Worm (Caenorhabditis elegans): ENCODE measurements around the gene oac-54.

DNA sequence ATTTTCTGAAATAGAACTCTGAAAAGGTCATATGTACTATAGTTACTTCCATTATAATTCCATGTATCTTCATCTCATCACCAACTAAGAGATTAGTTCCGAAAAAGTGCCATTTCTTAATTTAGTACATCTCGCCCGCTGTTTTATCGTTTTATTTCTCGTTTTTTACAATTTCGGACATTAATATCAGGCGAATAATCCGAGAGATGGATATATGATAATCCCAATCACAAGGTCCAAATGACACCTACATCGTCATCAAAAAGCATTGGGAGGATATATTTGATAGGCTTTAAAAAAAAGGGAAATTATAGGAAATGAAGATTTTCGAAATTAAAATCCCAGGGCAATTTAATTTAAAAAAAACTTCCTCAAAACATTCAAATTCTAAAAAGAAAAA lies 37.6 kb upstream of the oac-54 start:
- no peak for TF ChIP-seq daf-12 (tag; optimal IDR thresholded peaks at IDR 0.05)
- no peak for TF ChIP-seq zag-1 (tag; optimal IDR thresholded peaks at IDR 0.05)
- TF ChIP-seq egl-27 (tag; optimal IDR thresholded peaks at IDR 0.05): no peak
- no peak for TF ChIP-seq nhr-77 (tag; optimal IDR thresholded peaks at IDR 0.05)
- TF ChIP-seq mdl-1 (tag; optimal IDR thresholded peaks at IDR 0.05): no peak
- TF ChIP-seq unc-62 (GFP tag; optimal IDR thresholded peaks at IDR 0.05): no peak
- no peak for TF ChIP-seq nhr-25 (tag; optimal IDR thresholded peaks at IDR 0.05)
- TF ChIP-seq egl-5 (tag; optimal IDR thresholded peaks at IDR 0.05): no peak
- TF ChIP-seq elt-2 (tag; optimal IDR thresholded peaks at IDR 0.05): no peak

Data from whole organism, L3 larva.